Worm (Caenorhabditis elegans): Measurements from ENCODE around the gene M04B2.2.
A peak's percentile ranks its signal among the peaks of the same experiment; 100 is the strongest.

M04B2.2 gene

DNA sequence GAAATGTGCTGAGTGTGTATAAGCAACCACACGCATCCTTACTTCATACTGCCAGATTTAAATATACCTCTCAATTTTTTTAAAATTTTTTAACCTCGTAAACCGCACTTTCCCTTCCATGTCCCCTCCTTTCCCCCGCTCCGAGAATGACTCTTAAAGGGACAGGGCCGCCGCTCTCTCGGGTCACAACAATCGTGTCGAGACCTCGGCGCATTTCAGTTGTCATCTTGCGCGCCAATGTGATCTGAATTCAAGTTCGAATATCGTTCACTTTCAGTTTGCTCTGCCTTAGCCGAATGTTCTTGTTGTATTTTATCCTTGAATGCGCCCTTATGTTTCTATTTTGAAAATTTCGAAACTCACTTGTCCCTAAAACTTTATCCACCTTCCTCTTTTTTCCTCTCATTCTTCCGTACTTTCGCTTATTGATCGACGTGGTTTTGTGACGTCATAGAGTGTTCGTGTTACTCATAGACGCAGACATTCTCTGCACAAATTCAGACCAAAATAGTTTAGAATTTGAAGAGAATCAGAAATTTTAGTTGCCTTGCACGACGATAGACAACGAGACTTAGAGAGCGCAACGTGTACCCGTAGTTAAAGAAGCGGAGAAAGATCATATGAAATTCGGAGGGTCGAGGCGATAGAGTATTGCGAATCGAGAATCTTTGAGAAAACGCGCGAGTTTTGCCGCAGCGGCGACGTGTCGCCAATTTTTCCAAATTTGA lies 5.5 kb upstream of the M04B2.2 start:
- TF ChIP-seq med-1 (GFP tag; optimal IDR thresholded peaks at IDR 0.05; ENCODE audit: insufficient read depth) (no peak), tab-1 (GFP tag; IDR thresholded peaks at IDR 0.05) (no peak), ztf-23 (GFP tag; IDR thresholded peaks at IDR 0.05) (0 out of 2 replicates have a peak, but pooled peaks have one; percentile 31)

ce11 chrIV:11523685-11524084 lies 4.2 kb upstream of the M04B2.2 start:
- TF ChIP-seq med-1 (GFP tag; optimal IDR thresholded peaks at IDR 0.05; ENCODE audit: insufficient read depth) = no peak
- TF ChIP-seq ref-1 (GFP tag; conservative IDR thresholded peaks at IDR 0.05) = no peak
- TF ChIP-seq ztf-29 (GFP tag; IDR thresholded peaks at IDR 0.05) = no peak
- no peak for TF ChIP-seq flt-1 (GFP tag; IDR thresholded peaks at IDR 0.05)
- no peak for TF ChIP-seq klf-2 (GFP tag; conservative IDR thresholded peaks at IDR 0.05)
- no peak for TF ChIP-seq cog-1 (tag; optimal IDR thresholded peaks at IDR 0.05)
- TF ChIP-seq T22C8.4 (GFP tag; IDR thresholded peaks at IDR 0.05) = no peak
- TF ChIP-seq ztf-23 (GFP tag; IDR thresholded peaks at IDR 0.05) = no peak
- TF ChIP-seq tab-1 (GFP tag; IDR thresholded peaks at IDR 0.05) = no peak

ce11 chrIV:11524241-11524692 lies 3.6 kb upstream of the M04B2.2 start, which contains the start of gene mep-1:
TSS of gene mep-1 (plus strand) at chrIV:11524642.
- peak; percentile 64; the same call in 1 of the 2 replicates for TF ChIP-seq flt-1 (GFP tag; IDR thresholded peaks at IDR 0.05)
- peak; percentile 31 for TF ChIP-seq cog-1 (tag; optimal IDR thresholded peaks at IDR 0.05)
- TF ChIP-seq klf-2 (GFP tag; conservative IDR thresholded peaks at IDR 0.05) = 0 out of 2 replicates have a peak, but pooled peaks have one; percentile 32
- peak; percentile 11; the same call in 1 of the 2 replicates for TF ChIP-seq ztf-29 (GFP tag; IDR thresholded peaks at IDR 0.05)
- no peak for TF ChIP-seq tab-1 (GFP tag; IDR thresholded peaks at IDR 0.05)

- TF ChIP-seq ref-1 (GFP tag; conservative IDR thresholded peaks at IDR 0.05) (no peak), tab-1 (GFP tag; IDR thresholded peaks at IDR 0.05) (no peak), cog-1 (tag; optimal IDR thresholded peaks at IDR 0.05) (no peak), med-1 (GFP tag; optimal IDR thresholded peaks at IDR 0.05; ENCODE audit: insufficient read depth) (no peak), flt-1 (GFP tag; IDR thresholded peaks at IDR 0.05) (no peak), T22C8.4 (GFP tag; IDR thresholded peaks at IDR 0.05) (no peak), klf-2 (GFP tag; conservative IDR thresholded peaks at IDR 0.05) (no peak), ztf-29 (GFP tag; IDR thresholded peaks at IDR 0.05) (no peak), ztf-23 (GFP tag; IDR thresholded peaks at IDR 0.05) (no peak)
Observed at ce11 chrIV:11526189-11526588, 1.7 kb upstream of the M04B2.2 start.

DNA sequence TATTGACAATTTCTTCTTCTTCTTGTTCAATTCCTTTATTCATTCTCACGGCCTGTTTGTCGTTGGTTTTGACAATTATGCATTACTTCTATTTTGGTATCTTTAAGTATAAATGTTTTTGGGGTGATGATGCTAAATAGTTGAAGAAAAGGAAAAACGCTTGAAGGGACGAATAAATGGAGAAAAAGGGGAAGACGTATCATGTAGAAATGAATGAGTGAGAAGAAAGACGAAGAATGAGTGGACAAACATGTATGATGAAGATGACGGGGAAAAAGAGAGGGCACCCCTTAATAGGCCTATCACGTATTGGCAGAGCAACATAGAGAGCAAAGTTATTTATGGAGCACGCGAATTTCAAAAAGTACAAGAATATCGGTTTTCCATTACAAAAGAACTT lies 20.8 kb downstream of the M04B2.2 start, which contains the start of gene M04B2.7:
TSS of gene M04B2.7 (minus strand) at position 101 of the 400 bp plus-strand sequence.
- TF ChIP-seq ztf-29 (GFP tag; IDR thresholded peaks at IDR 0.05) = no peak
- no peak for TF ChIP-seq klf-2 (GFP tag; conservative IDR thresholded peaks at IDR 0.05)
- TF ChIP-seq cog-1 (tag; optimal IDR thresholded peaks at IDR 0.05) = no peak
- no peak for TF ChIP-seq flt-1 (GFP tag; IDR thresholded peaks at IDR 0.05)
- TF ChIP-seq med-1 (GFP tag; optimal IDR thresholded peaks at IDR 0.05; ENCODE audit: insufficient read depth) = no peak
- TF ChIP-seq ref-1 (GFP tag; conservative IDR thresholded peaks at IDR 0.05) = no peak
- no peak for TF ChIP-seq ztf-23 (GFP tag; IDR thresholded peaks at IDR 0.05)
- no peak for TF ChIP-seq tab-1 (GFP tag; IDR thresholded peaks at IDR 0.05)
- no peak for TF ChIP-seq T22C8.4 (GFP tag; IDR thresholded peaks at IDR 0.05)

DNA sequence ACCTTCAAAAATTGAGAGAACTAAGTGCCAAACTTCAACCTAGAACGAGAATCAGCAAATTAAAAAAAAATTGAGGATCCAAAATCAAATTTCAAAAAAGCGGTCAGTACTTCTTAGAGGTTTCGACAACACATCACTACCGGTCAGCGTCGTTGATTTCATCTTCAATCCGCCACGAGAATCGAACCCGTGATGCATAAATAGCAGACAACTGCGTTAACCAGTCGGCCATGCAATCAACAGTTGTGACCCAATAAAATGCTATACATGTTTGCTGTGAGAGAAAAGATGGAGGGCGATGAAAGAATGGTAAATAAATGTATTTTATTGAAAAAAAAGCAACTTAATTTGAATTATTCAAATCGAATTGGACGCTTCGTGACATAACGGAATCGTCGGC lies 21.8 kb downstream of the M04B2.2 start:
- TF ChIP-seq ztf-29 (GFP tag; IDR thresholded peaks at IDR 0.05) = peak; percentile 81
- peak; percentile 81 for TF ChIP-seq ref-1 (GFP tag; conservative IDR thresholded peaks at IDR 0.05)
- peak; percentile 92 for TF ChIP-seq ztf-23 (GFP tag; IDR thresholded peaks at IDR 0.05)
- peak; percentile 70 for TF ChIP-seq med-1 (GFP tag; optimal IDR thresholded peaks at IDR 0.05; ENCODE audit: insufficient read depth)
- peak; percentile 95 for TF ChIP-seq tab-1 (GFP tag; IDR thresholded peaks at IDR 0.05)
- peak; percentile 95 for TF ChIP-seq flt-1 (GFP tag; IDR thresholded peaks at IDR 0.05)
- peak; percentile 81 for TF ChIP-seq T22C8.4 (GFP tag; IDR thresholded peaks at IDR 0.05)
- 0 out of 2 replicates have a peak, but pooled peaks have one; percentile 47 for TF ChIP-seq klf-2 (GFP tag; conservative IDR thresholded peaks at IDR 0.05)
- peak; percentile 88 for TF ChIP-seq cog-1 (tag; optimal IDR thresholded peaks at IDR 0.05)

ce11 chrIV:11551813-11552212 lies 24.0 kb downstream of the M04B2.2 start, which contains the start of gene col-128:
TSS of gene col-128 (minus strand) at chrIV:11551960.
- TF ChIP-seq ref-1 (GFP tag; conservative IDR thresholded peaks at IDR 0.05) = no peak
- TF ChIP-seq med-1 (GFP tag; optimal IDR thresholded peaks at IDR 0.05; ENCODE audit: insufficient read depth) = no peak
- TF ChIP-seq tab-1 (GFP tag; IDR thresholded peaks at IDR 0.05) = no peak
- TF ChIP-seq ztf-29 (GFP tag; IDR thresholded peaks at IDR 0.05) = no peak
- no peak for TF ChIP-seq cog-1 (tag; optimal IDR thresholded peaks at IDR 0.05)
- TF ChIP-seq flt-1 (GFP tag; IDR thresholded peaks at IDR 0.05) = no peak
- TF ChIP-seq ztf-23 (GFP tag; IDR thresholded peaks at IDR 0.05) = no peak
- no peak for TF ChIP-seq T22C8.4 (GFP tag; IDR thresholded peaks at IDR 0.05)
- no peak for TF ChIP-seq klf-2 (GFP tag; conservative IDR thresholded peaks at IDR 0.05)

- TF ChIP-seq tab-1 (GFP tag; IDR thresholded peaks at IDR 0.05) = no peak
- no peak for TF ChIP-seq cog-1 (tag; optimal IDR thresholded peaks at IDR 0.05)
- no peak for TF ChIP-seq ztf-23 (GFP tag; IDR thresholded peaks at IDR 0.05)
- TF ChIP-seq ref-1 (GFP tag; conservative IDR thresholded peaks at IDR 0.05) = no peak
- no peak for TF ChIP-seq ztf-29 (GFP tag; IDR thresholded peaks at IDR 0.05)
- TF ChIP-seq med-1 (GFP tag; optimal IDR thresholded peaks at IDR 0.05; ENCODE audit: insufficient read depth) = no peak
- no peak for TF ChIP-seq T22C8.4 (GFP tag; IDR thresholded peaks at IDR 0.05)
- TF ChIP-seq flt-1 (GFP tag; IDR thresholded peaks at IDR 0.05) = no peak
- no peak for TF ChIP-seq klf-2 (GFP tag; conservative IDR thresholded peaks at IDR 0.05)
Observed at ce11 chrIV:11561677-11562076, 33.8 kb downstream of the M04B2.2 start, which contains the start of gene F12F6.7. TSS of gene F12F6.7 (minus strand) at chrIV:11561833.

- TF ChIP-seq ztf-29 (GFP tag; IDR thresholded peaks at IDR 0.05) (no peak), cog-1 (tag; optimal IDR thresholded peaks at IDR 0.05) (no peak), ztf-23 (GFP tag; IDR thresholded peaks at IDR 0.05) (no peak), tab-1 (GFP tag; IDR thresholded peaks at IDR 0.05) (no peak), klf-2 (GFP tag; conservative IDR thresholded peaks at IDR 0.05) (no peak), med-1 (GFP tag; optimal IDR thresholded peaks at IDR 0.05; ENCODE audit: insufficient read depth) (no peak), ref-1 (GFP tag; conservative IDR thresholded peaks at IDR 0.05) (no peak), T22C8.4 (GFP tag; IDR thresholded peaks at IDR 0.05) (no peak), flt-1 (GFP tag; IDR thresholded peaks at IDR 0.05) (no peak)
Observed at ce11 chrIV:11563090-11563489, 35.2 kb downstream of the M04B2.2 start.
